Worm (Caenorhabditis elegans): ENCODE results near the gene fbxa-158.
"Not testable (repeated sequence)": the region's sequence is repeated elsewhere in the genome, so short reads cannot be mapped to it uniquely, and the experiment has no call there.

The fbxa-158 gene

DNA sequence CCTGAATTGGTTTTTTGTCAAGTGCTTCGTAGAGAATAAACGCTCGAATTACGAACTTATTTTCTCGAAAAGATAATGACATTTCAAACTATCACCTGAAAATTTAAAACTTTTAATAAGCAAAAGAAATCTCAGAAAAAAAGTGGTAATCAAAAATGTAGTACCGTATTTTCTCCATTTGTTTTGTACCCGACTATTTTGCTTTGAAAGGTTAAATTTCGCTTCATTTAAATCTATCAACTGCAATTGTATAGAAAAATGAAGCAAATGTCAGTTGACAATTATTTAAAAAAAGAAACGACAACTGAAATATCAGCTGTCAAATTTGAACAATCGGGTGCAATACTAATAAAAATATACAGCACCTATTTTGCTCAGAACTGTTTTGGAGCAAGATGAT, at the start of gene fbxa-158:
Gene fbxa-158, minus strand, starts transcription at position 101 of the 400 bp plus-strand sequence.
- TF ChIP-seq dao-5 (tag; optimal IDR thresholded peaks at IDR 0.05), result no peak
- TF ChIP-seq him-1 (tag; optimal IDR thresholded peaks at IDR 0.05), result no peak
- no peak for TF ChIP-seq W03F9.2 (tag; optimal IDR thresholded peaks at IDR 0.05)

DNA sequence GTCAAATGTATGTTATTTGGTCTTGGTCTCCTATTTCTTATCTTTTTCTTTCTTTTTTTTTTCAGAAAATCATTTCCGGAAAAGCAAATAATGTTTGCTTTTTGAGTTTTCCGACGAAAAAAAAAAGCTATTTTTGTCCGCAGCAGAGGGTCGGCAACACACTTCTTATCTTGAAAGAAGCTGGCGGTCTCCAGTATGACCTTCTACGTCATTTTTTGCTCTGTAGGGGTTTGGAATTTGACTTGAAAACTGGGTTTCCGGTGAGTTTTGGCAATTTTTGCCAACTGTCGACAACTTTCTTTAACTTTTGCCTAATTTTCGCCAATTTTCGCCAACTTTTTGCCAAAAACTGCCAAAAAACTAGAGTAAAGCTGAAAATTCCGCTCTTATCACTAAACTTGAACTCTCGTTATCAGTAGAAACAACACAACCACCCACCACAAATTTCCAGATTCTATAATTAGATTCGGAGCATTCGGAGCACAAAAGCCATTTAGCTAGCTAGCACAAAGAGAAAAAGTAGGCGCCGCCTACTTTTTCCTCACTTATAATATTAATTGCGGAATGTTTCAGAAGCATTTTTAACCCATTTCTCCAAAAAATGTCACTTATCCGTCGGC, 49.3 kb upstream of the fbxa-158 start, which contains the start of gene nhx-6:
Gene nhx-6, plus strand, starts transcription at position 570 of the 620 bp plus-strand sequence.
- TF ChIP-seq dao-5 (tag; optimal IDR thresholded peaks at IDR 0.05) (no peak), W03F9.2 (tag; optimal IDR thresholded peaks at IDR 0.05) (no peak), him-1 (tag; optimal IDR thresholded peaks at IDR 0.05) (no peak)

ce11 chrII:1668913-1669312, 47.8 kb upstream of the fbxa-158 start, which contains the start of gene srw-97:
Gene srw-97 (minus strand): TSS chrII:1669013.
- TF ChIP-seq dao-5 (tag; optimal IDR thresholded peaks at IDR 0.05) (no peak), him-1 (tag; optimal IDR thresholded peaks at IDR 0.05) (no peak), W03F9.2 (tag; optimal IDR thresholded peaks at IDR 0.05) (no peak)

DNA sequence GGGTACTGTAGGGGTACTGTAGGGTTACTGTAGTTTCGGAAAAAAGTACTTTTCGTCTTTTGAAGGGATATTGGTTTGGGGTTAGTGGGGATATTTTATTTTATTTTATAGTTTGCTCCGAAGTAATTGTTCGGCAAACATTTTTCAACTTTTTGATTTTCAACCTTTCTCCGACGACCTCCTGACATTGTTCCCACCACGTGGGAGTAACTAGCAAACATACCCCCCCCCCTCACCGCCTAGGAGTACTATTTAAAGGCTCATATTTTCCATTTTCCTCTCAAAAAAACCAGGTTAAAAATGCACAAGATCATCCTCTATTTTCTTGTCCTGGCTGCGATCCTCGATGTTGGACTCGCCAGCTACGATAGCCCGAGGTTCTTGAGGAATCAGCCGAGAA, 44.9 kb upstream of the fbxa-158 start, which contains the start of gene srlf-29:
Gene srlf-29, plus strand, starts transcription at position 301 of the 400 bp plus-strand sequence.
- TF ChIP-seq him-1 (tag; optimal IDR thresholded peaks at IDR 0.05) (no peak), W03F9.2 (tag; optimal IDR thresholded peaks at IDR 0.05) (no peak), dao-5 (tag; optimal IDR thresholded peaks at IDR 0.05) (no peak)

- TF ChIP-seq him-1 (tag; optimal IDR thresholded peaks at IDR 0.05), result no peak
- TF ChIP-seq W03F9.2 (tag; optimal IDR thresholded peaks at IDR 0.05), result no peak
- TF ChIP-seq dao-5 (tag; optimal IDR thresholded peaks at IDR 0.05), result no peak
Observed at ce11 chrII:1663516-1663915, 42.4 kb upstream of the fbxa-158 start, which contains the start of gene duxl-1. Gene duxl-1 (plus strand): TSS chrII:1663699.

DNA sequence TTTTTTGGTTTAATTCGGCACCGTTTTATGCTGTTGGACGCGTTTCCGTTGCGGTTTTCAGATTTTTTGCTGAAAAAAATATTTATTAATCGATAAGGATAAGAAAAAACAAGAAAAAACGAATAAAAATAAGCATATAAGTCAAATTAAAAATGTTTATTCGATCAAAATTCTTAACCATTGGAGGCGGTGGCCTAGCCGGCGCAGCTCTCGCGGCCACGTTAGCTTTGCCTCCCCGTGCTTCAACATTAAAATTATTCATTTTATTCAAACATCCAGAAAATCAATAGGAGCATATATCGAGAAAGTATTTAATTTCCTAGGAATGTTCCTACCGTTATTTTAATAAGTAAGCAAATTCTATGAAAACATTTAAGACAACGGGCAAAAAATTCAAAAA, 41.8 kb upstream of the fbxa-158 start, which contains the start of gene ZC204.14:
Gene ZC204.14, minus strand, starts transcription at position 69 of the 400 bp plus-strand sequence.
- TF ChIP-seq him-1 (tag; optimal IDR thresholded peaks at IDR 0.05) (no peak), dao-5 (tag; optimal IDR thresholded peaks at IDR 0.05) (no peak), W03F9.2 (tag; optimal IDR thresholded peaks at IDR 0.05) (no peak)

- TF ChIP-seq W03F9.2, dao-5, him-1 (tag; optimal IDR thresholded peaks at IDR 0.05): not testable (repeated sequence)
Observed at ce11 chrII:1660888-1661287, 39.8 kb upstream of the fbxa-158 start, which contains the start of gene ZC204.13. Gene ZC204.13 (minus strand): TSS chrII:1660988.

- TF ChIP-seq him-1 (tag; optimal IDR thresholded peaks at IDR 0.05), result no peak
- TF ChIP-seq dao-5 (tag; optimal IDR thresholded peaks at IDR 0.05), result no peak
- no peak for TF ChIP-seq W03F9.2 (tag; optimal IDR thresholded peaks at IDR 0.05)
Observed at ce11 chrII:1657202-1657601, 36.1 kb upstream of the fbxa-158 start, which contains the start of gene ZC204.12. Gene ZC204.12 (minus strand): TSS chrII:1657302.

DNA sequence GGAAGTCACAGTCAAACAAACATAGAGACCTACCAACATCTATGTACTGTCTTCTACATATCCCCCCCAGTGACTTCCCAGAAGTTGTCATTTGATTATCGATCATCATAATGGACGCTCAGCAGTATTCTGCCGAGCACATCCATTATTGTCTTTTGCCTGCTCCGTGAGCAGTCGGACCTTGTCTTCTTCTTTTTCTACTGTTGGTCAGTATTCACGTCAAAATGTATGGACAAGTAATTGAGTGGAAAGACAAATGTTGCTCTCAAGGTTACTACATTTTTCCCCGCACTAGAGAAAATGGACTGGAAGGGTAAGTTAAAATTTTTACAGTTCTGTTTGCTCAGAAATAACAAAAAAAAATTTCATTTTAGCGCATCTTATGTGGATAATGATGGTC, 33.8 kb upstream of the fbxa-158 start, which contains the start of gene btb-12:
Gene btb-12, plus strand, starts transcription at position 301 of the 400 bp plus-strand sequence.
- TF ChIP-seq W03F9.2 (tag; optimal IDR thresholded peaks at IDR 0.05), result no peak
- TF ChIP-seq dao-5 (tag; optimal IDR thresholded peaks at IDR 0.05), result no peak
- no peak for TF ChIP-seq him-1 (tag; optimal IDR thresholded peaks at IDR 0.05)

DNA sequence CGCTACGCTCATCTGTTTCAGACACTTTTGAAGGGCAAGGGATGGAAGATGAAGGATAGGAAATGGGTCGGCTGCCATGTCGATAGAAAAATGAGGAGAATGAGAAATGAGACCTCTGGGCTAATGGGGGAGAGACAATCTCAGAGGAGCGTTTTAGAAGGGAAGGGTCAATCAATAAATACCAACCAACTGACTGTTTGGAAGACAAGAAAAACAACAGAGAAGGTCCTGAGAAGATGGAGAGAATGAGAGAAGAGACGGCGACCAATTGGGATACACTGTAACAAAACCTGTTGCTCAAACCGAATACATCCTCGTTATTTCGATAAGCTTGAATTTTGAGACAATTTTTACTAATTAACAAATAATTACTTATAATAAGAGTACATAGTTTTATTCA, 32.3 kb upstream of the fbxa-158 start, which contains the start of gene fbxb-15:
Gene fbxb-15, minus strand, starts transcription at position 101 of the 400 bp plus-strand sequence.
- TF ChIP-seq him-1 (tag; optimal IDR thresholded peaks at IDR 0.05), result no peak
- no peak for TF ChIP-seq dao-5 (tag; optimal IDR thresholded peaks at IDR 0.05)
- TF ChIP-seq W03F9.2 (tag; optimal IDR thresholded peaks at IDR 0.05), result no peak

ce11 chrII:1651804-1652203, 30.7 kb upstream of the fbxa-158 start, which contains the start of gene fbxb-16:
Gene fbxb-16 (minus strand): TSS chrII:1651904.
- TF ChIP-seq him-1 (tag; optimal IDR thresholded peaks at IDR 0.05) (no peak), dao-5 (tag; optimal IDR thresholded peaks at IDR 0.05) (no peak), W03F9.2 (tag; optimal IDR thresholded peaks at IDR 0.05) (no peak)

- TF ChIP-seq him-1 (tag; optimal IDR thresholded peaks at IDR 0.05), result no peak
- TF ChIP-seq W03F9.2 (tag; optimal IDR thresholded peaks at IDR 0.05), result no peak
- TF ChIP-seq dao-5 (tag; optimal IDR thresholded peaks at IDR 0.05), result no peak
Observed at ce11 chrII:1650502-1650901, 29.4 kb upstream of the fbxa-158 start, which contains the start of gene fbxb-20. Gene fbxb-20 (minus strand): TSS chrII:1650602.

DNA sequence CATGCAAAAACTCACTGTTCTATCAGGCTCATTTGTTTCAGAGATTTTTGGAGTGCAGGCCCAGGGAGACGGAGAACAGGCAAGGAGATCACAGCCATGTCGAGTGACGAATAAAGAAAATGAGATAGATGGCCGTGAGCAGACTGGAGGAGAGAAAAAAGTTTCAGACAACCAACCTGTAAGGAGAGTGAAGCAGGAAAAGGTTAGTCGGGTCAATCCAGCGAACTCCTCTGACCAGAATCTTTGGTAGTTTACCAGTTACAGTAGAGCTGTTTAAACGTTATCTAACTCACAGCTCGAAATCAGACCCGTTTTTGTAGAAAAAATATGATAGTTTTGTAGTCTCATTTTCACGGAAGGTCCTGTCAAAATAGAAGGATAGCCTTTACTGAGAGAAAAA, 27.7 kb upstream of the fbxa-158 start, which contains the start of gene fbxb-21:
Gene fbxb-21, minus strand, starts transcription at position 101 of the 400 bp plus-strand sequence.
- TF ChIP-seq W03F9.2 (tag; optimal IDR thresholded peaks at IDR 0.05) (no peak), him-1 (tag; optimal IDR thresholded peaks at IDR 0.05) (no peak), dao-5 (tag; optimal IDR thresholded peaks at IDR 0.05) (no peak)

- no peak for TF ChIP-seq him-1 (tag; optimal IDR thresholded peaks at IDR 0.05)
- no peak for TF ChIP-seq dao-5 (tag; optimal IDR thresholded peaks at IDR 0.05)
- no peak for TF ChIP-seq W03F9.2 (tag; optimal IDR thresholded peaks at IDR 0.05)
Observed at ce11 chrII:1646199-1646598, 25.1 kb upstream of the fbxa-158 start, which contains the start of gene ZC204.17. Gene ZC204.17 (minus strand): TSS chrII:1646299.
